Worm (Caenorhabditis elegans): ENCODE results near the gene serp-1.1.

- TF ChIP-seq blmp-1 (tag; optimal IDR thresholded peaks at IDR 0.05) (no peak), ceh-43 (GFP tag; optimal IDR thresholded peaks at IDR 0.05) (no peak), unc-62 (GFP tag; optimal IDR thresholded peaks at IDR 0.05) (no peak), M03D4.4 (tag; optimal IDR thresholded peaks at IDR 0.05) (peak; percentile 42), ces-1 (GFP tag; optimal IDR thresholded peaks at IDR 0.05) (no peak)
Observed at ce11 chrX:15876936-15877335, 35.6 kb downstream of the serp-1.1 start.

All from whole organism, mixed stage, embryonic.